Worm (Caenorhabditis elegans) whole organism, L4/young adult: ENCODE results near the gene K01A6.7.

Source experiments
- W03F9.2 ChIP-seq: fragments of 150-350 bp; optimal IDR thresholded peaks from 2 replicates; lab custom pipeline; 2014; ENCODE audit warnings: missing biosample characterization, missing genetic modification characterization
- dao-5 ChIP-seq: sonication (generic microtip); optimal IDR thresholded peaks from 2 replicates; lab custom pipeline; 2016; ENCODE audit warnings: missing genotype, missing genetic modification characterization, moderate library complexity, missing compliant biosample characterization

ce11 chrIV:11759852-11760251, 21.5 kb upstream of the K01A6.7 start:
- no peak for TF ChIP-seq dao-5 (tag; lab: Kevin White, UChicago)
- TF ChIP-seq W03F9.2 (tag; lab: Kevin White, UChicago): no peak
